Fruit fly (Drosophila melanogaster) whole organism, embryonic: ENCODE measurements around the gene Iru.

Experiments
- Atf6 ChIP-seq: fragments of 200-800 bp; sonication (Bioruptor generic); IDR thresholded peaks from 2 replicates; pipeline ENCODE4 v1.3.6; 2022; ENCODE audit warnings: missing biosample characterization, missing genetic modification characterization
- CG10267 ChIP-seq: fragments of 200-800 bp; sonication (Bioruptor generic); optimal IDR thresholded peaks from 2 replicates; lab custom pipeline; 2018; ENCODE audit warnings: missing biosample characterization, mild to moderate bottlenecking, missing genetic modification characterization, moderate library complexity
- CG11504 ChIP-seq: fragments of 200-800 bp; sonication (Bioruptor generic); optimal IDR thresholded peaks from 3 replicates; lab custom pipeline; 2019; ENCODE audit warnings: missing biosample characterization, mild to moderate bottlenecking, missing genetic modification characterization, moderate library complexity
- CG12155 ChIP-seq: fragments of 200-800 bp; sonication (Bioruptor generic); optimal IDR thresholded peaks from 3 replicates; lab custom pipeline; 2016; ENCODE audit warnings: missing biosample characterization, missing genetic modification characterization
- CG12391 ChIP-seq: fragments of 200-800 bp; sonication (Bioruptor generic); optimal IDR thresholded peaks from 3 replicates; lab custom pipeline; 2018; ENCODE audit warnings: missing biosample characterization, mild to moderate bottlenecking, missing genetic modification characterization, moderate library complexity
- CG14710 ChIP-seq: fragments of 200-800 bp; sonication (Bioruptor generic); optimal IDR thresholded peaks from 3 replicates; lab custom pipeline; 2019; ENCODE audit warnings: missing biosample characterization, mild to moderate bottlenecking, missing genetic modification characterization, moderate library complexity
- CG16813 ChIP-seq: fragments of 200-800 bp; sonication (Bioruptor generic); IDR thresholded peaks from 3 replicates; pipeline ENCODE4 v1.3.6; 2022; ENCODE audit warnings: missing biosample characterization, missing genetic modification characterization; ENCODE audit not compliant: partially characterized antibody
- CG32532 ChIP-seq: fragments of 200-800 bp; sonication (Bioruptor generic); IDR thresholded peaks from 2 replicates; pipeline ENCODE4 v1.3.6; 2022; ENCODE audit warnings: missing biosample characterization, missing genetic modification characterization
- CG3995 ChIP-seq: fragments of 200-800 bp; sonication (Bioruptor generic); optimal IDR thresholded peaks from 3 replicates; lab custom pipeline; 2016; ENCODE audit warnings: missing biosample characterization, missing genetic modification characterization
- CG42726 ChIP-seq: fragments of 200-800 bp; sonication (Bioruptor generic); IDR thresholded peaks from 2 replicates; pipeline ENCODE4 v1.3.6; 2022; ENCODE audit warnings: missing biosample characterization, missing genetic modification characterization; ENCODE audit not compliant: partially characterized antibody
- CG43689 ChIP-seq: fragments of 200-800 bp; sonication (Bioruptor generic); IDR thresholded peaks from 2 replicates; pipeline ENCODE4 v1.3.6; 2022; ENCODE audit warnings: missing biosample characterization, missing genetic modification characterization
- CG4854 ChIP-seq: fragments of 200-800 bp; sonication (Bioruptor generic); optimal IDR thresholded peaks from 2 replicates; lab custom pipeline; 2016; ENCODE audit warnings: missing biosample characterization, missing genetic modification characterization, inconsistent platforms
- CG6175 ChIP-seq: fragments of 200-800 bp; sonication (Bioruptor generic); IDR thresholded peaks from 3 replicates; pipeline ENCODE4 v1.3.6; 2022; ENCODE audit warnings: missing biosample characterization, missing genetic modification characterization
- CG6854 ChIP-seq: fragments of 200-800 bp; sonication (Bioruptor generic); optimal IDR thresholded peaks from 3 replicates; lab custom pipeline; 2017; ENCODE audit warnings: missing biosample characterization, mild to moderate bottlenecking, missing genetic modification characterization
- CG7987 ChIP-seq: fragments of 200-800 bp; sonication (Bioruptor generic); optimal IDR thresholded peaks from 2 replicates; lab custom pipeline; 2018; ENCODE audit warnings: missing biosample characterization, mild to moderate bottlenecking, missing genetic modification characterization, moderate library complexity
- CG8290 ChIP-seq, 3 experiments: fragments of 200-800 bp; sonication (Bioruptor generic); optimal IDR thresholded peaks; 2 replicates each; lab custom pipeline; 2016 to 2019; ENCODE audit warnings: missing biosample characterization in 3 of 3, missing genetic modification characterization in 3 of 3, mild to moderate bottlenecking in 2 of 3, moderate library complexity in 1 of 3
- CG8944 ChIP-seq: fragments of 200-800 bp; sonication (Bioruptor generic); optimal IDR thresholded peaks from 3 replicates; lab custom pipeline; 2016; ENCODE audit warnings: missing biosample characterization, missing genetic modification characterization
- E2f2 ChIP-seq: fragments of 200-800 bp; sonication (Bioruptor generic); IDR thresholded peaks from 2 replicates; pipeline ENCODE4 v1.3.6; 2022; ENCODE audit warnings: missing biosample characterization, missing genetic modification characterization
- Ets97D ChIP-seq: fragments of 200-800 bp; sonication (Bioruptor generic); optimal IDR thresholded peaks from 3 replicates; lab custom pipeline; 2016; ENCODE audit warnings: missing biosample characterization, missing genetic modification characterization
- HLH3B ChIP-seq: fragments of 200-800 bp; sonication (Bioruptor generic); IDR thresholded peaks from 2 replicates; pipeline ENCODE4 v1.3.6; 2022; ENCODE audit warnings: missing biosample characterization, missing genetic modification characterization
- HLH4C ChIP-seq: fragments of 200-800 bp; sonication (Bioruptor generic); IDR thresholded peaks from 3 replicates; pipeline ENCODE4 v1.3.6; 2022; ENCODE audit warnings: missing biosample characterization, missing genetic modification characterization; ENCODE audit not compliant: partially characterized antibody
- Hmr ChIP-seq: fragments of 200-800 bp; sonication (Bioruptor generic); optimal IDR thresholded peaks from 3 replicates; lab custom pipeline; 2017; ENCODE audit warnings: mild to moderate bottlenecking, missing biosample characterization, missing genetic modification reagents, missing genetic modification characterization
- Hsf ChIP-seq: fragments of 200-800 bp; sonication (Bioruptor generic); optimal IDR thresholded peaks from 3 replicates; lab custom pipeline; 2016; ENCODE audit warnings: missing biosample characterization, missing genetic modification characterization
- Med ChIP-seq: fragments of 200-800 bp; sonication (Bioruptor generic); peaks from one replicate; lab custom pipeline; 2016; ENCODE audit warnings: missing biosample characterization, missing genetic modification characterization, mild to moderate bottlenecking, inconsistent platforms, moderate library complexity
- NK7.1 ChIP-seq: fragments of 200-800 bp; sonication (Bioruptor generic); optimal IDR thresholded peaks from 3 replicates; lab custom pipeline; 2016; ENCODE audit warnings: missing biosample characterization, missing genetic modification characterization
- Nf-YC ChIP-seq: fragments of 200-800 bp; optimal IDR thresholded peaks from 3 replicates; lab custom pipeline; 2019; ENCODE audit warnings: missing biosample characterization, mild to moderate bottlenecking, missing genetic modification characterization, moderate library complexity
- Pdp1 ChIP-seq, 2 experiments: fragments of 200-800 bp; sonication (Bioruptor generic); optimal IDR thresholded peaks; 3 replicates each; lab custom pipeline; 2016; ENCODE audit warnings: missing biosample characterization in 2 of 2, missing genetic modification characterization in 2 of 2, mild to moderate bottlenecking in 1 of 2, moderate library complexity in 1 of 2
- Side ChIP-seq: fragments of 200-800 bp; sonication (Bioruptor generic); optimal IDR thresholded peaks from 2 replicates; lab custom pipeline; 2016; ENCODE audit warnings: missing biosample characterization, missing genetic modification characterization
- Six4 ChIP-seq: fragments of 200-800 bp; sonication (Bioruptor generic); optimal IDR thresholded peaks from 2 replicates; lab custom pipeline; 2016; ENCODE audit warnings: missing biosample characterization, missing genetic modification characterization
- ab ChIP-seq: fragments of 200-800 bp; sonication (Bioruptor generic); optimal IDR thresholded peaks from 2 replicates; lab custom pipeline; 2016; ENCODE audit warnings: missing biosample characterization, missing genetic modification characterization
- bcd ChIP-seq: fragments of 200-800 bp; sonication (Bioruptor generic); optimal IDR thresholded peaks from 2 replicates; lab custom pipeline; 2017; ENCODE audit warnings: missing biosample characterization, mild to moderate bottlenecking, missing genetic modification characterization
- bigmax ChIP-seq: fragments of 200-800 bp; sonication (Bioruptor generic); optimal IDR thresholded peaks from 2 replicates; lab custom pipeline; 2018; ENCODE audit warnings: missing biosample characterization, mild to moderate bottlenecking, missing genetic modification characterization
- cato ChIP-seq: fragments of 200-800 bp; sonication (Bioruptor generic); optimal IDR thresholded peaks from 2 replicates; lab custom pipeline; 2016; ENCODE audit warnings: missing biosample characterization, missing genetic modification characterization, borderline replicate concordance
- disco-r ChIP-seq: fragments of 200-800 bp; sonication (Bioruptor generic); optimal IDR thresholded peaks from 2 replicates; lab custom pipeline; 2016; ENCODE audit warnings: missing biosample characterization, missing genetic modification characterization
- ewg ChIP-seq: fragments of 200-800 bp; sonication (Bioruptor generic); optimal IDR thresholded peaks from 3 replicates; lab custom pipeline; 2017; ENCODE audit warnings: mild to moderate bottlenecking, missing biosample characterization, missing genetic modification reagents, missing genetic modification characterization
- gt ChIP-seq: fragments of 200-800 bp; sonication (Bioruptor generic); IDR thresholded peaks from 2 replicates; pipeline ENCODE4 v1.3.6; 2022; ENCODE audit warnings: missing biosample characterization, missing genetic modification characterization
- insv ChIP-seq, 2 experiments: fragments of 200-800 bp; sonication (Bioruptor generic); optimal IDR thresholded peaks; 3 replicates each; lab custom pipeline; 2016 to 2018; ENCODE audit warnings: missing biosample characterization in 2 of 2, missing genetic modification characterization in 2 of 2
- knrl ChIP-seq: fragments of 200-800 bp; sonication (Bioruptor generic); IDR thresholded peaks from 3 replicates; pipeline ENCODE4 v1.3.6; 2022; ENCODE audit warnings: missing biosample characterization, missing genetic modification characterization; ENCODE audit not compliant: partially characterized antibody
- oc ChIP-seq: fragments of 200-800 bp; sonication (Bioruptor generic); optimal IDR thresholded peaks from 2 replicates; lab custom pipeline; 2018; ENCODE audit warnings: missing biosample characterization, mild to moderate bottlenecking, missing genetic modification characterization, moderate library complexity
- pfk ChIP-seq: fragments of 200-800 bp; sonication (Bioruptor generic); optimal IDR thresholded peaks from 2 replicates; lab custom pipeline; 2018; ENCODE audit warnings: missing biosample characterization, mild to moderate bottlenecking, missing genetic modification characterization, moderate library complexity
- pnt ChIP-seq: fragments of 200-800 bp; sonication (Bioruptor generic); optimal IDR thresholded peaks from 3 replicates; lab custom pipeline; 2016; ENCODE audit warnings: missing biosample characterization, missing genetic modification characterization
- pum ChIP-seq: fragments of 200-800 bp; sonication (Bioruptor generic); optimal IDR thresholded peaks from 2 replicates; lab custom pipeline; 2016; ENCODE audit warnings: missing biosample characterization, missing genetic modification characterization
- shn ChIP-seq: fragments of 200-800 bp; sonication (Bioruptor generic); optimal IDR thresholded peaks from 3 replicates; lab custom pipeline; 2016; ENCODE audit warnings: missing biosample characterization, missing genetic modification characterization
- slbo ChIP-seq: fragments of 200-800 bp; sonication (Bioruptor generic); IDR thresholded peaks from 2 replicates; pipeline ENCODE4 v1.3.6; 2022; ENCODE audit warnings: missing biosample characterization, missing genetic modification characterization
- sqz ChIP-seq: fragments of 200-800 bp; sonication (Bioruptor generic); optimal IDR thresholded peaks from 3 replicates; lab custom pipeline; 2018; ENCODE audit warnings: missing biosample characterization, mild to moderate bottlenecking, missing genetic modification characterization
- tap ChIP-seq: fragments of 200-800 bp; optimal IDR thresholded peaks from 3 replicates; lab custom pipeline; 2019; ENCODE audit warnings: missing biosample characterization, mild to moderate bottlenecking, missing genetic modification characterization, moderate library complexity
- tup ChIP-seq: fragments of 200-800 bp; sonication (Bioruptor generic); optimal IDR thresholded peaks from 2 replicates; lab custom pipeline; 2016; ENCODE audit warnings: missing biosample characterization, mild to moderate bottlenecking, missing genetic modification characterization, moderate library complexity

The Iru gene

DNA sequence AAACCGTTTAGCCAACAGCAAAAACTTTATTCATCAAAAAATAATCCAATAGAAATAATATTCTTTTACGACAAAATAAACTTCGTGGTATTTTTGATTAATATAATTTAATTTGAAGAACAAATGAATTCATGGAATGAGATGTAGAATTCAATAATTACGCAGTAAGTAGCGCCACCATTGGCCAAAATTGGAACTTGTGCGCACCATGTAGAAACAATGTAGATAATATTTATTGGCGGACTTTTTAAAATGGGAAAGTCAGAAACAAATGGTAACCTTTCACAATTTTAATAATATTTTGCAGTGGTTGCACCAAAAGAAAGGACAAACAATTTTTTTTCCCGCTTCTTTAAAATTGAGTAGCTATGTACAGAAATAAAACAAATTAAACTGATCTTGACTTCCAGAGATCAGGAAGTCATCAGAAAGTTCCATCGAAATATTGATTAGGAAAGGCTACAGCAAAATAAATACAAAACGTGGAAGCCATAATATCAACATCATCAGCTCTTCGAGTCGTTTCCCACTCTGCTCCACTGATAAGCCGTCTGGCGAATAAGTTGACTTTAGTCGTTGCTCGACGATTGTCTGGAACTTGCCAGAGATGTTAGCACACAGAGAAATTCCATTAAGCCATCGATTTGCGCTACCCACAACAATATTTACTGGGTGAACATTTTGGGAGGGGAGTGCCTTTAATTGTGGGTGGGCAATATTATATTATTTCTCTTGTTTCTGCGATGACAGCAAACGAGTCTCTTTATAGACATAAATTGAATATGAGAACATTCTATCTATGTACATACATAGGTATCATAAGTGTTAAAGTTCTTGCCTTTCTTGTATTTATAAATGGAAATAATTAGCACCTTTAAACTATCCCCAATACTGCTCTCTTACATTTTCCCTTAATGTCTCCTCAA lies 26.1 kb upstream of the Iru start (continued):
- no peak for TF ChIP-seq CG3995
- no peak for TF ChIP-seq oc
- peak in 1 of 2 experiments; percentile 3 for TF ChIP-seq insv (GFP tag; optimal IDR thresholded peaks at IDR 0.05; lab: Kevin White, UChicago)
- peak; percentile 16 for TF ChIP-seq Hmr
- no peak for TF ChIP-seq slbo (GFP tag; lab: Robert Waterston, UW)
- peak; percentile 3 for TF ChIP-seq CG12391 (tag; lab: Kevin White, UChicago)
- no peak for TF ChIP-seq sqz
- TF ChIP-seq shn (GFP tag; lab: Kevin White, UChicago): no peak
- peak; percentile 9 for TF ChIP-seq Ets97D (GFP tag; lab: Kevin White, UChicago)
- no peak for TF ChIP-seq CG43689
- TF ChIP-seq tap: no peak
- no peak for TF ChIP-seq CG4854 (GFP tag; lab: Kevin White, UChicago)
- no peak for TF ChIP-seq CG7987 (GFP tag; lab: Kevin White, UChicago)
- TF ChIP-seq CG6854 (GFP tag; lab: Kevin White, UChicago): peak; percentile 56
- TF ChIP-seq CG10267 (tag; lab: Kevin White, UChicago): peak; percentile 17
- peak; percentile 57 for TF ChIP-seq Med
- TF ChIP-seq bcd: no peak
- no peak; the same call in 1 of the 2 replicates for TF ChIP-seq HLH3B (GFP tag; lab: Robert Waterston, UW)
- peak; percentile 38 for TF ChIP-seq Nf-YC (tag; lab: Kevin White, UChicago)
- peak; percentile 8 for TF ChIP-seq pum (GFP tag; lab: Kevin White, UChicago)
- TF ChIP-seq Side (GFP tag; lab: Kevin White, UChicago): no peak
- no peak for TF ChIP-seq Six4 (GFP tag; lab: Kevin White, UChicago)
- TF ChIP-seq NK7.1 (GFP tag; lab: Kevin White, UChicago): peak; percentile 10
- TF ChIP-seq ab (GFP tag; lab: Kevin White, UChicago): no peak
- no peak for TF ChIP-seq CG8290 (GFP tag; optimal IDR thresholded peaks at IDR 0.05; lab: Kevin White, UChicago)
- peak in 1 of 2 experiments; percentile 34 for TF ChIP-seq CG8290 (tag; optimal IDR thresholded peaks at IDR 0.05; lab: Kevin White, UChicago)
- no peak for TF ChIP-seq Hsf (GFP tag; lab: Kevin White, UChicago)
- TF ChIP-seq CG12155: peak; percentile 6
- no peak for TF ChIP-seq disco-r
- TF ChIP-seq tup: no peak
- peak; percentile 63; the same call in 2 of the 3 replicates for TF ChIP-seq knrl (GFP tag; lab: Robert Waterston, UW)
- peak; percentile 18 for TF ChIP-seq pfk (GFP tag; lab: Kevin White, UChicago)
- peak; percentile 65 for TF ChIP-seq CG11504
- TF ChIP-seq CG42726 (GFP tag; lab: Robert Waterston, UW): peak; percentile 85
- no peak for TF ChIP-seq bigmax (GFP tag; lab: Kevin White, UChicago)
- peak; percentile 39; the same call in 1 of the 3 replicates for TF ChIP-seq HLH4C (GFP tag; lab: Robert Waterston, UW)
- TF ChIP-seq CG32532 (GFP tag; lab: Robert Waterston, UW): peak; percentile 58; the same call in 1 of the 2 replicates
- TF ChIP-seq CG14710 (tag; lab: Kevin White, UChicago): peak; percentile 7
- no peak for TF ChIP-seq CG8944 (GFP tag; lab: Kevin White, UChicago)
- TF ChIP-seq CG16813: peak; percentile 60; the same call in 2 of the 3 replicates
- no peak for TF ChIP-seq ewg (GFP tag; lab: Kevin White, UChicago)
- peak in 1 of 2 experiments; percentile 41 for TF ChIP-seq Pdp1 (GFP tag; optimal IDR thresholded peaks at IDR 0.05; lab: Kevin White, UChicago)
- TF ChIP-seq gt (GFP tag; lab: Robert Waterston, UW): no peak
- no peak for TF ChIP-seq cato (GFP tag; lab: Kevin White, UChicago)
- no peak for TF ChIP-seq CG6175 (GFP tag; lab: Robert Waterston, UW)
- TF ChIP-seq Atf6: no peak
- TF ChIP-seq E2f2 (GFP tag; lab: Robert Waterston, UW): peak; percentile 98
- peak; percentile 10 for TF ChIP-seq pnt
